Worm (Caenorhabditis elegans): ENCODE data around the gene bgnt-1.1.

- TF ChIP-seq cog-1 (tag; optimal IDR thresholded peaks at IDR 0.05) (no peak), flt-1 (GFP tag; IDR thresholded peaks at IDR 0.05) (no peak), ztf-29 (GFP tag; IDR thresholded peaks at IDR 0.05) (no peak), ref-1 (GFP tag; conservative IDR thresholded peaks at IDR 0.05) (no peak), klf-2 (GFP tag; conservative IDR thresholded peaks at IDR 0.05) (no peak)
Measured at ce11 chrIV:10513266-10513665, 40.7 kb downstream of the bgnt-1.1 start.

Data from whole organism, midembryonic.